Fruit fly (Drosophila melanogaster): Measurements from ENCODE around the gene mthl15.

Gene mthl15

DNA sequence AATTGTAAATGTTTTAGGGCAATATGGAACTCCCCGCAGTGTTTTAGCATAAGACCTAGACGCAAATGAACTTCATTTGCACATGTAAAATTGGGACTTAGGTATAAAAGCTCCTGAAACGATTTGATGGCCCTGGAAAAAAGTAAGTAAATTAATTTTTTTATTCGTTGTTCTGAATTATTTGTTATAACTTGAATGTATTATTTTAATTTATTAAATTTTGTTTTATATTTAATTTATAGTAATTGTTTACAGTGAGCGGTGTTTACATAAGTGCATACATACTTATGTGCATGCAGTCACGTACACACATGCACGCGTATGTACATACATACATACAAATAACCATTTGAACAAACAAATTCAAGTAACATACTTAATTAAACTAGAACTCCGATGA is 38.3 kb upstream of the mthl15 start (continued):
- peak; percentile 69 for TF ChIP-seq CG6254 (GFP tag; optimal IDR thresholded peaks at IDR 0.05)
- TF ChIP-seq CG18262 (tag; optimal IDR thresholded peaks at IDR 0.05), result peak; percentile 82
- no peak for TF ChIP-seq CG6272 (GFP tag; IDR thresholded peaks at IDR 0.05)
- TF ChIP-seq slbo (GFP tag; IDR thresholded peaks at IDR 0.05), result no peak
- peak; percentile 12; the same call in 1 of the 2 replicates for TF ChIP-seq wor (GFP tag; IDR thresholded peaks at IDR 0.05)
- peak; percentile 30; the same call in 1 of the 3 replicates for TF ChIP-seq CG11695 (GFP tag; IDR thresholded peaks at IDR 0.05)
- TF ChIP-seq ERR (GFP tag; optimal IDR thresholded peaks at IDR 0.05), result no peak
- TF ChIP-seq odd (GFP tag; optimal IDR thresholded peaks at IDR 0.05), result no peak
- TF ChIP-seq CG1233 (GFP tag; optimal IDR thresholded peaks at IDR 0.05), result peak; percentile 5
- peak; percentile 19 for TF ChIP-seq CG12104 (GFP tag; optimal IDR thresholded peaks at IDR 0.05)
- TF ChIP-seq ind (GFP tag; optimal IDR thresholded peaks at IDR 0.05), result no peak
- no peak for TF ChIP-seq CG10209 (GFP tag; optimal IDR thresholded peaks at IDR 0.05)
- TF ChIP-seq B-H1 (GFP tag; IDR thresholded peaks at IDR 0.05), result peak; percentile 10; the same call in 1 of the 3 replicates
- TF ChIP-seq lbe (GFP tag; optimal IDR thresholded peaks at IDR 0.05), result no peak
- TF ChIP-seq otp (GFP tag; IDR thresholded peaks at IDR 0.05), result no peak; the same call in 2 of the 3 replicates
- 0 out of 2 replicates have a peak, but pooled peaks have one; percentile 31 for TF ChIP-seq CG17328 (GFP tag; IDR thresholded peaks at IDR 0.05)
- no peak for TF ChIP-seq D19B (GFP tag; optimal IDR thresholded peaks at IDR 0.05)
- TF ChIP-seq fd96Cb (tag; optimal IDR thresholded peaks at IDR 0.05), result peak; percentile 45
- TF ChIP-seq nmo (GFP tag; optimal IDR thresholded peaks at IDR 0.05), result peak; percentile 41
- peak; percentile 42 for TF ChIP-seq nerfin-1 (tag; optimal IDR thresholded peaks at IDR 0.05)
- TF ChIP-seq Asciz (GFP tag; optimal IDR thresholded peaks at IDR 0.05), result peak; percentile 75
- TF ChIP-seq vfl (GFP tag; optimal IDR thresholded peaks at IDR 0.05), result no peak
- no peak for TF ChIP-seq h (optimal IDR thresholded peaks at IDR 0.05)
- peak; percentile 29 for TF ChIP-seq CG2875 (GFP tag; optimal IDR thresholded peaks at IDR 0.05)
- TF ChIP-seq CG14710 (tag; optimal IDR thresholded peaks at IDR 0.05), result peak; percentile 61
- TF ChIP-seq eyg (GFP tag; optimal IDR thresholded peaks at IDR 0.05), result no peak
- TF ChIP-seq chm (GFP tag; IDR thresholded peaks at IDR 0.05), result no peak
- no peak for TF ChIP-seq CG16815 (GFP tag; optimal IDR thresholded peaks at IDR 0.05)
- peak; percentile 44; the same call in 1 of the 3 replicates for TF ChIP-seq gce (GFP tag; IDR thresholded peaks at IDR 0.05)
- peak; percentile 17 for TF ChIP-seq CG17186 (GFP tag; optimal IDR thresholded peaks at IDR 0.05)
- TF ChIP-seq CG8478 (optimal IDR thresholded peaks at IDR 0.05), result no peak
- TF ChIP-seq CG10431 (GFP tag; optimal IDR thresholded peaks at IDR 0.05), result peak; percentile 34
- TF ChIP-seq CG7786 (GFP tag; optimal IDR thresholded peaks at IDR 0.05), result no peak
- no peak for TF ChIP-seq Dbx (GFP tag; IDR thresholded peaks at IDR 0.05)
- TF ChIP-seq phol (tag; optimal IDR thresholded peaks at IDR 0.05), result peak; percentile 37
- no peak for TF ChIP-seq HLHmδ (GFP tag; optimal IDR thresholded peaks at IDR 0.05)
- no peak for TF ChIP-seq CHES-1-like (GFP tag; optimal IDR thresholded peaks at IDR 0.05)
- no peak for TF ChIP-seq lov (optimal IDR thresholded peaks at IDR 0.05)
- TF ChIP-seq lov (GFP tag; IDR thresholded peaks at IDR 0.05), result no peak
- TF ChIP-seq vvl (GFP tag; IDR thresholded peaks at IDR 0.05), result peak; percentile 33; the same call in 1 of the 2 replicates

DNA sequence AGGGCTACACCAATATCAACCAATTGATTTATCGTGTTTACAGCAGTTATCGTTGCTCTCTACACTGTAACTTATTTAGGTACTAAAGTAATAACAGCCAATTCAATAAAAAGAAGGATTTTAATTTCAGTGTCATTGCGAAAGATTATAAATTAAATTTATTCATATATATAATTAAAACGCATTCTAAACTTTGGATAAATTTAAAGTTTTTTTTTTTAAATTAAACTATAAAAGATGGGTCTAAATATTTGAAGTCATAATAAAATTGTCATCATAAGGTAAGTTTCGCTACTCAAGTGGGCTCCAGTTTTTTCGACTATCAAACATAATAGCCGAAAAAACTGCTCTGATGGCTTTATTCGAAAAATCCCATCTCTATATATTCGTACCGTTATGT is 34.1 kb upstream of the mthl15 start, which contains the start of gene trk:
TSS of gene trk (minus strand) at position 101 of the 400 bp plus-strand sequence.
- TF ChIP-seq CG33557 (GFP tag; optimal IDR thresholded peaks at IDR 0.05) (no peak), CG1832 (GFP tag; optimal IDR thresholded peaks at IDR 0.05) (no peak), CG12071 (GFP tag; optimal IDR thresholded peaks at IDR 0.05) (no peak), HLH3B (GFP tag; IDR thresholded peaks at IDR 0.05) (no peak), btn (GFP tag; optimal IDR thresholded peaks at IDR 0.05) (no peak), CG14860 (GFP tag; IDR thresholded peaks at IDR 0.05; ENCODE audit: partially characterized antibody) (no peak), jumu (GFP tag; optimal IDR thresholded peaks at IDR 0.05) (no peak), CG14050 (GFP tag; IDR thresholded peaks at IDR 0.05) (no peak), MBD-R2 (GFP tag; IDR thresholded peaks at IDR 0.05) (no peak), gcm2 (GFP tag; optimal IDR thresholded peaks at IDR 0.05) (no peak), fd102C (GFP tag; optimal IDR thresholded peaks at IDR 0.05) (no peak), Fer2 (tag; optimal IDR thresholded peaks at IDR 0.05) (no peak)

Measured in whole organism, embryonic.